Worm (Caenorhabditis elegans) whole organism, L1 larva: Measurements from ENCODE around the gene Y57G11B.5.

Experiments used
- C04F5.9 ChIP-seq: sonication (generic microtip); optimal IDR thresholded peaks from 2 replicates; lab custom pipeline; 2016; ENCODE audit warnings: missing genetic modification characterization, missing compliant biosample characterization
- blmp-1 ChIP-seq: fragments of 150-350 bp; optimal IDR thresholded peaks from 2 replicates; lab custom pipeline; 2014; ENCODE audit warnings: missing biosample characterization, missing genetic modification characterization
- efl-1 ChIP-seq, 4 experiments: fragments of 150-350 bp; optimal IDR thresholded peaks in 3 of 4; peaks in 1 of 4; 1 replicate in 1 of 4; 2 replicates in 3 of 4; lab custom pipeline; 2014; ENCODE audit warnings: missing biosample characterization in 2 of 4, missing genetic modification characterization in 2 of 4, missing genetic modification reagents in 2 of 4
- efl-3 ChIP-seq: fragments of 200-800 bp; sonication (Bioruptor generic); optimal IDR thresholded peaks from 2 replicates; lab custom pipeline; 2018; ENCODE audit warnings: mild to moderate bottlenecking, missing genetic modification characterization, missing compliant biosample characterization
- elt-2 ChIP-seq: sonication (generic microtip); optimal IDR thresholded peaks from 2 replicates; lab custom pipeline; 2016; ENCODE audit warnings: missing genetic modification characterization, mild to moderate bottlenecking, inconsistent platforms, missing compliant biosample characterization, missing genetic modification reagents
- mab-9 ChIP-seq: fragments of 200-800 bp; sonication (Bioruptor generic); IDR thresholded peaks from 2 replicates; pipeline ENCODE4 v1.3.6; 2022; ENCODE audit warnings: missing genetic modification reagents, missing genetic modification characterization, missing compliant biosample characterization
- mef-2 ChIP-seq: fragments of 150-350 bp; optimal IDR thresholded peaks from 2 replicates; lab custom pipeline; 2014; ENCODE audit warnings: missing biosample characterization, missing genetic modification characterization
- nhr-12 ChIP-seq: sonication (generic microtip); optimal IDR thresholded peaks from 2 replicates; lab custom pipeline; 2017; ENCODE audit warnings: missing biosample characterization, missing genetic modification characterization
- nhr-237 ChIP-seq: fragments of 150-350 bp; optimal IDR thresholded peaks from 2 replicates; lab custom pipeline; 2014; ENCODE audit warnings: missing biosample characterization, missing genetic modification characterization
- nhr-71 ChIP-seq: sonication (generic microtip); optimal IDR thresholded peaks from 2 replicates; lab custom pipeline; 2016; ENCODE audit warnings: mild to moderate bottlenecking, missing genetic modification characterization, moderate library complexity, missing compliant biosample characterization
- pqm-1 ChIP-seq: sonication (generic microtip); optimal IDR thresholded peaks from 3 replicates; lab custom pipeline; 2017; ENCODE audit warnings: missing biosample characterization, missing genetic modification characterization
- snpc-4 ChIP-seq: fragments of 150-350 bp; optimal IDR thresholded peaks from 2 replicates; lab custom pipeline; 2014; ENCODE audit warnings: missing biosample characterization, missing genetic modification characterization
- unc-62 ChIP-seq: fragments of 150-350 bp; optimal IDR thresholded peaks from 2 replicates; lab custom pipeline; 2014; ENCODE audit warnings: missing biosample characterization, missing genetic modification reagents, missing genetic modification characterization
- unc-86 ChIP-seq: sonication (generic microtip); optimal IDR thresholded peaks from 2 replicates; lab custom pipeline; 2016; ENCODE audit warnings: missing genetic modification characterization, missing compliant biosample characterization

DNA sequence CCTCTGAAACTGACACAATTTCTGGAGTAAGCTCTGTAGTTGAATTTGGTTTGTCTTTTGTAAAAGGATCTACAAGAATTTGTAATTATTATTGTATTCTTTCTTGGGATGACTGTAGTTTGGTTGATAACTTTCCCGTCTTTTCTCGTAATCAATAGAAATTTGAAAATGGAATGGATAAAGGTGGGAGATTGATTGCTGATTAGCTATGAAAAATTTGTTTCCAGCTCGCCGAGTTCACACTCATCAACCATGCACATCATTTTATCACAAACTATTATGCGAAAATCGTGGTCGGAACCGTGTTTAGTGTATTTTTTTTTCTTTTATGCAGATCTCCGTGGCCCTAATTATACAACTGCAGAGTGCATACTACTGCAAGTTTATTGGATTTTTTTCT lies 37.7 kb upstream of the Y57G11B.5 start, which contains the start of gene T27E7.5:
- no peak for TF ChIP-seq efl-1 (optimal IDR thresholded peaks at IDR 0.05; lab: Kevin White, UChicago)
- TF ChIP-seq efl-1 (GFP tag; optimal IDR thresholded peaks at IDR 0.05 in 1 of 2; lab: Kevin White, UChicago), result no peak
- no peak for TF ChIP-seq mab-9 (GFP tag; lab: Robert Waterston, UW)
- no peak for TF ChIP-seq unc-86 (tag; lab: Kevin White, UChicago)
- no peak for TF ChIP-seq snpc-4 (tag; lab: Kevin White, UChicago)
- no peak for TF ChIP-seq nhr-237 (tag; lab: Kevin White, UChicago)
- no peak for TF ChIP-seq elt-2
- TF ChIP-seq unc-62, result no peak
- no peak for TF ChIP-seq pqm-1 (tag; lab: Kevin White, UChicago)
- no peak for TF ChIP-seq C04F5.9 (tag; lab: Kevin White, UChicago)
- no peak for TF ChIP-seq nhr-12
- TF ChIP-seq efl-3 (GFP tag; lab: Kevin White, UChicago), result no peak
- no peak for TF ChIP-seq blmp-1 (tag; lab: Kevin White, UChicago)
- TF ChIP-seq mef-2 (tag; lab: Kevin White, UChicago), result no peak
- TF ChIP-seq nhr-71, result no peak
